Fruit fly (Drosophila melanogaster) S2 (cell line): ENCODE data around the gene CG17028.

Experiments
- CG8478 ChIP-seq: fragments of >200 bp; optimal IDR thresholded peaks from 2 replicates; lab custom pipeline; 2018
- CTCF ChIP-seq, 2 experiments: fragments of >200 bp; optimal IDR thresholded peaks; 2 replicates each; lab custom pipeline; 2018

Gene CG17028

DNA sequence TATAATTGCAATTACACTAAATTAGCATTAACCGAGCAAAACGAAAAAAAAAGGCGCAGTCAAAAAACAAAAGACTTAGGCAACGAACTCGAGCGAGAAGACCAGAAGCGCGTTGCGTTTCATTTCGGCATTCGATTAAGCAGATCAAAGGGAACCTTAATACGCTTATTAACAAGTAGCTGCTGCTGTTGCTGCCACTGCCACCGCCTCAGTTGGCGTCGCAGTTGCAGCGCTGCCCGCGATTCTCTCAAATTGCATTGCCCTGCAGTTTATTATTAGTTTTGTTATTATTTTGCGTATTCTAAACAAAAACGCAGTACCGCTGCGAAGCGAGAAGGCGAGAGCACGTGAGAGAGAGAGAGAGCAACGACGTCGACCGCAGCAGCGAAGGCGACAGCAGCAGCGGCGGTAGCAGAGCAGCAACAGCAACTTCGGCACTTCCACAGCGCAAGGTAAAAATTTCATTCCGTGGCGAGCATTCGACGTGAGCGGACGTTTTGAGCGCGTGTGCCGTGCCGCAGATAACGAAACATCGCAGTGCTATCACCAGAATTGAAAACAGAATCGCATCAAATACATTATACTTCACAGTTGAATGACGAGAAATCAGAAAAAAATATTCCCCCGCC, 44.8 kb downstream of the CG17028 start, which contains the start of gene Notum:
Notum (plus strand) TSS at position 461 of the 629 bp plus-strand sequence.
- no peak for TF ChIP-seq CG8478 (lab: Kevin White, UChicago)
- no peak for TF ChIP-seq CTCF (optimal IDR thresholded peaks at IDR 0.05; lab: Kevin White, UChicago)

DNA sequence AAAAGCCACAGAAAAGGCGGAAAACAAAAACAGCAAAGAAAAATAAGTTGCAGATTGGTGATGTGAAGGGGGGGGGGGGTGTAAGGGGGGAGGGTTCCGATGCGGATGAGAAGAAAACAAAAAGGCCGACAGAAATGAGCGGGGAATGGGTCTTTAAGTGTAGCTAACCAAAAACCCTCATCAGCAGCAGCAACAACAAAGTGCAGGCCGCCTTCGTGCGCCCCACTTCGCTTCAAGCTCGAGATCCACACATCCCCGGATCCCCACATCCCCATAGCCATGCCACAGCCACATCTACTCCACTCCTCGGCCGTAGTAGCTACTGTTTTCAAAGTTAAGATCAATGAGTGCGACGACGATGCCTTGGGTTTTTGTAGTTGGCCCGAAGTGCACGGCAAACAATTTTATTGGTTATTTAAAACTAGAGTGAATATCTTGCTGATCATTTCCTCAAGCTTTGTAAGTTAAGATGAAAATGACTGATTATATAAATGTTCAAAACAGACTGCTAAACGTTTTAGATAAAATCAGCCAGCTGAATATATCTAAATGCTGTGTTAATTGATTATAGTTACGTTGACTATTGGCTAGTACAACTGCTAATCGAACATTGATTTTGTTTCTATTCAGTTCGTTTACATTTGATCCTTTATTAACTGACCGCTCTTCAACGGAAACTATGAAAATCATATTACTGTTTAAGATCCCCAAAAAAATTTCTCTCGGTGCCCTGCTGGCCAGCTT, 46.1 kb downstream of the CG17028 start:
- TF ChIP-seq CG8478 (lab: Kevin White, UChicago), result no peak
- TF ChIP-seq CTCF (optimal IDR thresholded peaks at IDR 0.05; lab: Kevin White, UChicago), result no peak

DNA sequence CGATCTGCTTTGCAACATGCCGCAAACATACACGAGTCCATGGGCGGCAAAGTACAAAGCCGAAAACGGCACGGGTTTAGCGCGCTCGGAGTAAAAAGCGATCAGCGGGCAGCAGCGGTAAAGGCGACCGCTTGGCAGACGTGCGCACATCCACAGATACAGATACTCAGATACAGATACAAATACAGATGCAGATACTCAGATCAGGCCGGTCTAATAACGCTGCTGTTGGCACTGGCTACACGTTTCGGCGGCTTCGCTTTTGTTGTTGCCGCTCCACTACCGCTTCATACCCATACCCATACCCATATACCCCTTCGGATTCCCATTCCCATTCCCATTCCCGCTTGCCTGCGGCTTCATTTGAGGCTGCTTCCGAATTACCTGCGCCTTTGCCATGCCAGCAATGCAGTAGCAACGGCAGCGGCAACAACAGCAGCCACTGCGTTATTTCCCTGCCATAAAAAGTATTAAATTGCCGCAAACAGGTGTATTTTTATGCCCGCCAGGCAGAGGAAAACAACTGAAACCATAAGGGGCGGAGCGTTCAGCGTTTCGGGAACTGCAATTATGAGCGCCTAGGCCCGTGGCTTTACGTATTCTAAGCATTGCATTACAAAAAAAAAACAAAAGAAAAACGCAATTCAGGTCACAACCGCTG, 46.8 kb downstream of the CG17028 start:
- TF ChIP-seq CTCF (optimal IDR thresholded peaks at IDR 0.05; lab: Kevin White, UChicago), result no peak
- TF ChIP-seq CG8478 (lab: Kevin White, UChicago), result no peak

DNA sequence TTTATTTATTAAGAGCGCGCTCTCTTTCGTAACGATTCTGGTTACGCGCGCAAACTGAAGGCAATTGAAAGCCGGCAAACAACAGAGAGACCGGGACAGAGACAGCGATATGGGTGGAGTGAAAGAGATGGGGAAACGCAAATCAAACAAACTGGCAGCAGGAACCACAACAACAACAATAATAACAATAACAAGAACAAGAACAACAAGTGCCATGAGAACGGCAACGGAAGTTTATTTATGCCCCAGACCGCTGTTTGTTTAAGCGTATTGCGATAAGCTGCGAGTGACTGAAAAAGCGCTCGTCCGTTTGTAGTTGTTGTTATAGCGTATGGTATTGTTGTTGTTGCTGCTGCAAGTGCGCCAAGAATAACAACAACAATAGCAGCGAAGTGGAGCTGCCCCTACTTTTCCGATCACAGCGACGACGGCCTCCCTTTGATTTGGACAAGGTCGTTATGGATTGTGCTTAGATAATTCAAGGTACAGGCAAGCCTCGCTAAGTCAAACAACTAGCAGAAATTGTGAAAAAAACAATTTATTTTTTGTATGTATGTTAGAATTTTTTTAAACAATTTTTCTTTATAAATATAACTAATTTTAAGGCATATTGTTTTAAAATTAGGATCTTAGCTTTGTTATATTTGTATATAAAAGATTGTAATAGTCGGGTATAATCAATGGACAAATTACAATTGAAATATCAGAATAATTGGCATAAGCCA, 47.9 kb downstream of the CG17028 start:
- TF ChIP-seq CG8478 (lab: Kevin White, UChicago) (no peak), CTCF (optimal IDR thresholded peaks at IDR 0.05; lab: Kevin White, UChicago) (no peak)

DNA sequence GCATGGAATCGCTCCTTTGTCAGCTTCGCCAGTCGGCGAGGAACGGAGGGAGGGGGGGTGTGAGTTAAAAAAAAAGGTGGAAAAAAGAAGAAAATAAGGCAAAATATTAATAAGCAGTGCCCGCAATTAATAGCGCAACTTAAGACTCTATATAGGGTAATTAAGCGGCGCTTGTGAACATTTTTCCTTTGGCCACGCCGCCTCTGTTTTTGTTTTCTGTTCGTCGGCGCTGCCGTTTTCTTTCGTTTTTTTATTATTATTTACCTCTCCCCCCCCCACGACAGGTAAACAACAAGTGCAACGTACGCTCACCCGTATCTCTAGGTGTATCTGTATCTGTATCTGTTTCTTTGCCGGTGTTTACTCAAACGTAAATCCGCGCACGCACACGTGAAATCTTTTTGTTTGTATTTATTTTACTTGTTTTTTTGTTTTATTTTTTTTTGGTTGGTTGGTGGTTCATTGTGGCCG, 48.9 kb downstream of the CG17028 start:
- TF ChIP-seq CG8478 (lab: Kevin White, UChicago), result no peak
- TF ChIP-seq CTCF (optimal IDR thresholded peaks at IDR 0.05; lab: Kevin White, UChicago), result no peak

DNA sequence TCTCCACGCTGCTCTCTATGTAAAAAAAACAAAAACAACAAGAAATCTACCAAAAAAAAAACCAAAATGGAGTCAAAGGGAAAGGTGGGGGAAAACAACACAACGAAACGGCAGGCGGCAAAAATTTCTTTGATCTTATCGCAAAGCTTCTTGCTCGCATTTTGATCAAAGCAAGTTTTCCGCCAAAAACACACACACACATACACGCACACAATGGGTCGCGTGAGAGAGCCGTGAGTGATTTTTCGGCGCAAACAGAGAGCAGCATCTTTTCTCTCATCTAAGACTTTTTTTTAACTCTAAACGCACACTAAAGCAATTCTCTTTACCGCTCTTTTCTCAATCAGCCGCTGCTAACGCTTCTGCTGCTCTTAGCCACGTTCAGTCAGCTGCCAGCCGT, 50.6 kb downstream of the CG17028 start:
- TF ChIP-seq CG8478 (lab: Kevin White, UChicago) (no peak), CTCF (optimal IDR thresholded peaks at IDR 0.05; lab: Kevin White, UChicago) (no peak)
